Worm (Caenorhabditis elegans): Measurements from ENCODE around the gene K02D10.8.

DNA sequence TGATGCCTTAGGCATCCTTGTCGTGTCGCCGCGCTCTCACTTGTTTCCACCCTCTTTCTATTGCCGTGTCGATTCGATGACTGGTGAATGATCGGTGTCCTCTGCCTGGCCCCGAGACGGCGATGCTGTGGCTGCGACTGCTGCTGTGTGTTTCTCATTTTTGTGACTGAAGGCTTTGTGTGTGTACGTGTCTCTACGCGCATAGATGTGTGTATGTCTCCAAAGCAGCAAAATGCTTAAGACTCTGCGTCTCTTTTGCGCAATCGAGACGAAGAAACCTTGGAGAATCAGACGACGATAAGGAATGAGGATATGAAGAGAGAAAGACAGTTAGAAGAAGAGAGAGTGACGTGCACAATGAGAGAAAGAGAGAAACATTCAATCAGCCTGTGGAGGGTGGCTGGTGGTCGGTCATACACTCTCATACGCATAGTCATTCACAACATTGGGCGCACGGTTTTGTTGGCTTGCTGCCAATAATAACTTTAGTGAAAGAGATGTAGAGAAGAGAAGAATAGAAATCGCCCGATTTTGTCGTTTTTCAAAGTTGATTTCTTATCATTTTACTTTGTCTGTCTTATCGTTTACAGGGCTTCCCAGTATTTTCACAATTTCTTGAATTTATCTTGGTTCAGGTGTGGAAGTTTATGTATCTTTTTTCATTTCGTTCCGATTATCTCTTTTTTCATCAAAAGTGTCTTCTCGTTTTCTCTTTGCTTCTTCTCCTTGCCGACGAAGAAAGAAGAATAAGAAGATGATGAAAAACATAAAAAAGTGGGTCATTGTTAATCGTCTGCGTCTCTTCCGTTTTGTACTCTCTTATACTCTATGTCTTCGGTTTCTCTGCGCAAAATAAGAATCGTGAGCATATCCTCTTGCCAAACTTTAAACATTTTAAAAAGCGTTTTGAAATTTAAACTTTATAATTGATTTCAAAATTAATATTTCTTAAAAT lies 16.0 kb downstream of the K02D10.8 start:
- TF ChIP-seq nhr-237 (tag; optimal IDR thresholded peaks at IDR 0.05) (peak; percentile 97), nhr-12 (tag; optimal IDR thresholded peaks at IDR 0.05) (no peak), pha-4 (tag; optimal IDR thresholded peaks at IDR 0.05) (peak; percentile 89), mep-1 (tag; optimal IDR thresholded peaks at IDR 0.05) (peak; percentile 98), unc-39 (tag; optimal IDR thresholded peaks at IDR 0.05) (peak; percentile 57), unc-62 (GFP tag; optimal IDR thresholded peaks at IDR 0.05) (peak; percentile 99), cnd-1 (tag; optimal IDR thresholded peaks at IDR 0.05) (peak; percentile 69), ces-1 (GFP tag; optimal IDR thresholded peaks at IDR 0.05) (peak; percentile 96), snpc-4 (tag; optimal IDR thresholded peaks at IDR 0.05) (no peak), M03D4.4 (tag; optimal IDR thresholded peaks at IDR 0.05) (peak; percentile 55), nhr-76 (tag; optimal IDR thresholded peaks at IDR 0.05) (no peak)
